Worm (Caenorhabditis elegans) whole organism, midembryonic: ENCODE measurements around the gene F40F9.10.

Source experiments
- T22C8.4 ChIP-seq: fragments of 200-800 bp; sonication (Bioruptor generic); IDR thresholded peaks from 2 replicates; pipeline ENCODE4 v1.3.6; 2022; ENCODE audit warnings: missing genetic modification characterization, missing compliant biosample characterization
- cog-1 ChIP-seq: sonication (generic microtip); optimal IDR thresholded peaks from 2 replicates; lab custom pipeline; 2016; ENCODE audit warnings: missing genetic modification characterization, missing compliant biosample characterization
- flt-1 ChIP-seq: fragments of 200-800 bp; sonication (Bioruptor generic); IDR thresholded peaks from 2 replicates; pipeline ENCODE4 v1.3.6; 2022; ENCODE audit warnings: missing genetic modification characterization, missing compliant biosample characterization
- klf-2 ChIP-seq: fragments of 200-800 bp; sonication (Bioruptor generic); conservative IDR thresholded peaks from 2 replicates; pipeline ENCODE4 v1.3.6; 2022; ENCODE audit warnings: missing genetic modification reagents, missing genetic modification characterization, missing compliant biosample characterization
- med-1 ChIP-seq: sonication (generic microtip); optimal IDR thresholded peaks from 2 replicates; lab custom pipeline; 2017; ENCODE audit warnings: missing genetic modification characterization, mild to moderate bottlenecking, missing compliant biosample characterization, antibody characterized with exemption, missing genetic modification reagents; ENCODE audit not compliant: insufficient read depth
- ref-1 ChIP-seq: fragments of 200-800 bp; sonication (Bioruptor generic); conservative IDR thresholded peaks from 2 replicates; pipeline ENCODE4 v1.3.6; 2022; ENCODE audit warnings: missing genetic modification reagents, missing genetic modification characterization, missing compliant biosample characterization
- tab-1 ChIP-seq: fragments of 200-800 bp; sonication (Bioruptor generic); IDR thresholded peaks from 2 replicates; pipeline ENCODE4 v1.3.6; 2022; ENCODE audit warnings: missing genetic modification characterization, missing compliant biosample characterization
- ztf-23 ChIP-seq: fragments of 200-800 bp; sonication (Bioruptor generic); IDR thresholded peaks from 2 replicates; pipeline ENCODE4 v1.3.6; 2022; ENCODE audit warnings: missing genetic modification reagents, missing genetic modification characterization, missing compliant biosample characterization
- ztf-29 ChIP-seq: fragments of 200-800 bp; sonication (Bioruptor generic); IDR thresholded peaks from 2 replicates; pipeline ENCODE4 v1.3.6; 2022; ENCODE audit warnings: missing genetic modification reagents, missing genetic modification characterization, missing compliant biosample characterization

DNA sequence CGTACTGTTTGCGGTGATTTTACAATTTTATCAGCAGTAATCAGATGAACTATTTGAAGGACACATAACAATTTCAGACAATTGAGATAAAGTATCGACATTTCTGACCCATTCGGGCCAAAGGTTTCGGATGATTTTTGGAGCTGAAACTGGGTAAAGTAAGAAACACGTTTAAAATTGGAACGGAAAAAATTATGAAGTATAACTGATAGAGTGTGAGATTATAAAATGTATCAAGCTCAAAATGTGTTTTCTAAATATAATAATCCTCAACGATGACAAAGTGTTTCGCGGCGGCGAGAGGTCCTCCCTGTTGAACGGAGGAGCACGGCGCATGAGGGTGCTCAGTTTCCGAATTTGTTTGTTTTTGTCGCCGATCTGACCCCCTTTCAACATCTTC lies 27.9 kb downstream of the F40F9.10 start, which contains the start of gene ZK287.4:
- no peak for TF ChIP-seq tab-1 (GFP tag; lab: Robert Waterston, UW)
- no peak for TF ChIP-seq T22C8.4 (GFP tag; lab: Robert Waterston, UW)
- no peak for TF ChIP-seq ztf-23 (GFP tag; lab: Robert Waterston, UW)
- no peak for TF ChIP-seq flt-1 (GFP tag; lab: Robert Waterston, UW)
- TF ChIP-seq ref-1 (GFP tag; lab: Robert Waterston, UW) = no peak
- TF ChIP-seq ztf-29 (GFP tag; lab: Robert Waterston, UW) = no peak
- no peak for TF ChIP-seq med-1
- no peak for TF ChIP-seq klf-2
- no peak for TF ChIP-seq cog-1 (tag; lab: Kevin White, UChicago)
